Worm (Caenorhabditis elegans) whole organism, young adult: ENCODE data around the gene tbcc-1.

ENCODE experiments used
- B0035.1 ChIP-seq: sonication (generic microtip); optimal IDR thresholded peaks from 2 replicates; lab custom pipeline; 2016; ENCODE audit warnings: missing genetic modification characterization, mild to moderate bottlenecking, missing compliant biosample characterization, missing genotype, missing genetic modification reagents
- B0336.3 ChIP-seq: fragments of 200-800 bp; sonication (Bioruptor generic); IDR thresholded peaks from 2 replicates; pipeline ENCODE4 v1.3.6; 2022; ENCODE audit warnings: missing genetic modification characterization, missing compliant biosample characterization
- C06A6.2 ChIP-seq: fragments of 200-800 bp; sonication (Bioruptor generic); conservative IDR thresholded peaks from 2 replicates; pipeline ENCODE4 v1.3.6; 2022; ENCODE audit warnings: missing genetic modification characterization, missing compliant biosample characterization
- D2030.7 ChIP-seq: fragments of 200-800 bp; sonication (Bioruptor generic); IDR thresholded peaks from 2 replicates; pipeline ENCODE4 v1.3.6; 2022; ENCODE audit warnings: missing genetic modification reagents, missing genetic modification characterization, missing compliant biosample characterization
- F22D6.2 ChIP-seq: sonication (generic microtip); optimal IDR thresholded peaks from 2 replicates; lab custom pipeline; 2016; ENCODE audit warnings: mild to moderate bottlenecking, missing genetic modification characterization, missing compliant biosample characterization
- F23B12.7 ChIP-seq: sonication (generic microtip); optimal IDR thresholded peaks from 2 replicates; lab custom pipeline; 2017; ENCODE audit warnings: missing genetic modification characterization, mild to moderate bottlenecking, missing compliant biosample characterization, antibody characterized with exemption, moderate library complexity; ENCODE audit not compliant: insufficient read depth
- F49E8.2 ChIP-seq: sonication (generic microtip); optimal IDR thresholded peaks from 3 replicates; lab custom pipeline; 2017; ENCODE audit warnings: missing genetic modification characterization, mild to moderate bottlenecking, missing compliant biosample characterization, antibody characterized with exemption, moderate library complexity; ENCODE audit not compliant: insufficient read depth
- F55B11.4 ChIP-seq: sonication (generic microtip); optimal IDR thresholded peaks from 2 replicates; lab custom pipeline; 2016; ENCODE audit warnings: missing compliant biosample characterization, missing genetic modification characterization, borderline replicate concordance; ENCODE audit not compliant: insufficient read depth
- K12H6.12 ChIP-seq: fragments of 200-800 bp; sonication (Bioruptor generic); optimal IDR thresholded peaks from 2 replicates; lab custom pipeline; 2018; ENCODE audit warnings: mild to moderate bottlenecking, missing genetic modification characterization, missing compliant biosample characterization
- Y53G8AR.9 ChIP-seq: fragments of 200-800 bp; sonication (Bioruptor generic); conservative IDR thresholded peaks from 2 replicates; pipeline ENCODE4 v1.3.6; 2022; ENCODE audit warnings: missing genetic modification reagents, missing genetic modification characterization, missing compliant biosample characterization
- akir-1 ChIP-seq: fragments of 200-800 bp; sonication (Bioruptor generic); optimal IDR thresholded peaks from 2 replicates; lab custom pipeline; 2018; ENCODE audit warnings: mild to moderate bottlenecking, missing genetic modification characterization, moderate library complexity, missing compliant biosample characterization
- aptf-2 ChIP-seq: fragments of 200-800 bp; sonication (Bioruptor generic); conservative IDR thresholded peaks from 2 replicates; pipeline ENCODE4 v1.3.6; 2022; ENCODE audit warnings: missing genetic modification reagents, missing genetic modification characterization, missing compliant biosample characterization
- aptf-3 ChIP-seq: fragments of 200-800 bp; sonication (Bioruptor generic); IDR thresholded peaks from 2 replicates; pipeline ENCODE4 v1.3.6; 2022; ENCODE audit warnings: missing genetic modification characterization, missing compliant biosample characterization
- attf-6 ChIP-seq: fragments of 200-800 bp; sonication (Bioruptor generic); IDR thresholded peaks from 2 replicates; pipeline ENCODE4 v1.3.6; 2022; ENCODE audit warnings: missing genetic modification reagents, missing genetic modification characterization, missing compliant biosample characterization
- bed-2 ChIP-seq: fragments of 200-800 bp; sonication (Bioruptor generic); IDR thresholded peaks from 2 replicates; pipeline ENCODE4 v1.3.6; 2022; ENCODE audit warnings: missing genetic modification reagents, missing genetic modification characterization, missing compliant biosample characterization
- ceh-27 ChIP-seq: fragments of 200-800 bp; sonication (Bioruptor generic); optimal IDR thresholded peaks from 2 replicates; lab custom pipeline; 2018; ENCODE audit warnings: mild to moderate bottlenecking, missing genetic modification characterization, moderate library complexity, missing compliant biosample characterization
- dpff-1 ChIP-seq: sonication (generic microtip); optimal IDR thresholded peaks from 2 replicates; lab custom pipeline; 2017; ENCODE audit warnings: mild to moderate bottlenecking, missing genetic modification characterization, missing compliant biosample characterization
- dpl-1 ChIP-seq: fragments of 150-350 bp; optimal IDR thresholded peaks from 2 replicates; lab custom pipeline; 2014; ENCODE audit warnings: missing biosample characterization, missing genetic modification reagents, missing genetic modification characterization
- efl-1 ChIP-seq: fragments of 150-350 bp; optimal IDR thresholded peaks from 2 replicates; lab custom pipeline; 2014; ENCODE audit warnings: missing biosample characterization, missing genetic modification reagents, missing genetic modification characterization
- egrh-3 ChIP-seq: fragments of 200-800 bp; sonication (Bioruptor generic); IDR thresholded peaks from 2 replicates; pipeline ENCODE4 v1.3.6; 2022; ENCODE audit warnings: missing genetic modification reagents, missing genetic modification characterization, missing compliant biosample characterization
- him-1 ChIP-seq: sonication (generic microtip); optimal IDR thresholded peaks from 2 replicates; lab custom pipeline; 2016; ENCODE audit warnings: missing genotype, missing genetic modification reagents, missing genetic modification characterization, missing compliant biosample characterization
- hmg-1.2 ChIP-seq: fragments of 200-800 bp; sonication (Bioruptor generic); IDR thresholded peaks from 2 replicates; pipeline ENCODE4 v1.3.6; 2022; ENCODE audit warnings: missing genetic modification reagents, missing genetic modification characterization, missing compliant biosample characterization
- let-607 ChIP-seq, 2 experiments: fragments of 200-800 bp in 1 of 2; sonication (Bioruptor generic) in 1 of 2; sonication (generic microtip) in 1 of 2; optimal IDR thresholded peaks; 2 replicates each; lab custom pipeline; 2016 to 2018; ENCODE audit warnings: mild to moderate bottlenecking in 2 of 2, missing compliant biosample characterization in 2 of 2, missing genetic modification characterization in 2 of 2, moderate library complexity in 2 of 2, missing genotype in 1 of 2
- lin-35 ChIP-seq, 3 experiments: fragments of 150-350 bp in 2 of 3; sonication (generic microtip) in 1 of 3; optimal IDR thresholded peaks; 2 replicates each; lab custom pipeline; 2014 to 2018; ENCODE audit warnings: missing biosample characterization in 3 of 3, missing genetic modification characterization in 3 of 3, missing genetic modification reagents in 3 of 3
- lin-40 ChIP-seq: sonication (generic microtip); optimal IDR thresholded peaks from 2 replicates; lab custom pipeline; 2016; ENCODE audit warnings: missing genetic modification characterization, mild to moderate bottlenecking, missing compliant biosample characterization, missing genotype, missing genetic modification reagents
- lin-54 ChIP-seq: fragments of 200-800 bp; sonication (Bioruptor generic); optimal IDR thresholded peaks from 2 replicates; lab custom pipeline; 2018; ENCODE audit warnings: mild to moderate bottlenecking, missing genetic modification characterization, missing compliant biosample characterization
- madf-10 ChIP-seq: sonication (generic microtip); optimal IDR thresholded peaks from 2 replicates; lab custom pipeline; 2016; ENCODE audit warnings: mild to moderate bottlenecking, missing genetic modification characterization, missing compliant biosample characterization
- madf-3 ChIP-seq: fragments of 200-800 bp; sonication (Bioruptor generic); IDR thresholded peaks from 2 replicates; pipeline ENCODE4 v1.3.6; 2022; ENCODE audit warnings: missing genetic modification reagents, missing genetic modification characterization, missing compliant biosample characterization
- nfya-2 ChIP-seq: fragments of 200-800 bp; sonication (Bioruptor generic); IDR thresholded peaks from 2 replicates; pipeline ENCODE4 v1.3.6; 2022; ENCODE audit warnings: missing genetic modification reagents, missing genetic modification characterization, missing compliant biosample characterization
- nhr-27 ChIP-seq: fragments of 200-800 bp; sonication (Bioruptor generic); optimal IDR thresholded peaks from 2 replicates; lab custom pipeline; 2018; ENCODE audit warnings: mild to moderate bottlenecking, missing genetic modification characterization, moderate library complexity, missing compliant biosample characterization
- nhr-90 ChIP-seq: sonication (generic microtip); optimal IDR thresholded peaks from 2 replicates; lab custom pipeline; 2016; ENCODE audit warnings: missing genotype, mild to moderate bottlenecking, missing genetic modification characterization, missing compliant biosample characterization
- rec-8 ChIP-seq, 2 experiments: sonication (generic microtip); optimal IDR thresholded peaks; 2 replicates each; lab custom pipeline; 2016; ENCODE audit warnings: mild to moderate bottlenecking in 2 of 2, missing genetic modification characterization in 2 of 2, missing genetic modification reagents in 2 of 2, missing genotype in 2 of 2, missing biosample characterization in 1 of 2, missing compliant biosample characterization in 1 of 2, moderate library complexity in 1 of 2
- snpc-1.3 ChIP-seq: sonication (generic microtip); optimal IDR thresholded peaks from 2 replicates; lab custom pipeline; 2017; ENCODE audit warnings: missing genetic modification characterization, mild to moderate bottlenecking, missing compliant biosample characterization, antibody characterized with exemption, moderate library complexity, missing genotype, missing genetic modification reagents; ENCODE audit not compliant: insufficient read depth
- snpc-4 ChIP-seq, 5 experiments: fragments of 150-350 bp in 1 of 5; sonication (generic microtip) in 4 of 5; optimal IDR thresholded peaks; 2 replicates each; lab custom pipeline; 2014 to 2018; ENCODE audit warnings: missing genetic modification characterization in 5 of 5, missing biosample characterization in 3 of 5, antibody characterized with exemption in 2 of 5, mild to moderate bottlenecking in 2 of 5, missing compliant biosample characterization in 2 of 5, missing genotype in 2 of 5, moderate library complexity in 2 of 5, missing genetic modification reagents in 1 of 5
- sptf-2 ChIP-seq: fragments of 200-800 bp; sonication (Bioruptor generic); optimal IDR thresholded peaks from 2 replicates; lab custom pipeline; 2018; ENCODE audit warnings: mild to moderate bottlenecking, missing genetic modification characterization, missing compliant biosample characterization
- tbp1 ChIP-seq: fragments of 200-800 bp; sonication (Bioruptor generic); optimal IDR thresholded peaks from 2 replicates; lab custom pipeline; 2018; ENCODE audit warnings: mild to moderate bottlenecking, missing genetic modification characterization, missing compliant biosample characterization
- tbx-9 ChIP-seq: sonication (generic microtip); optimal IDR thresholded peaks from 2 replicates; lab custom pipeline; 2016; ENCODE audit warnings: borderline replicate concordance, missing genetic modification characterization, inconsistent platforms, missing compliant biosample characterization
- tlf-1 ChIP-seq: fragments of 200-800 bp; sonication (Bioruptor generic); optimal IDR thresholded peaks from 2 replicates; lab custom pipeline; 2018; ENCODE audit warnings: mild to moderate bottlenecking, missing genetic modification characterization, missing compliant biosample characterization
- xnd-1 ChIP-seq: sonication (generic microtip); optimal IDR thresholded peaks from 2 replicates; lab custom pipeline; 2016; ENCODE audit warnings: missing genotype, missing genetic modification reagents, missing genetic modification characterization, missing compliant biosample characterization
- zfh-2 ChIP-seq: fragments of 200-800 bp; sonication (Bioruptor generic); conservative IDR thresholded peaks from 2 replicates; pipeline ENCODE4 v1.3.6; 2022; ENCODE audit warnings: missing genetic modification reagents, missing genetic modification characterization, missing compliant biosample characterization
- ztf-18 ChIP-seq: sonication (generic microtip); optimal IDR thresholded peaks from 2 replicates; lab custom pipeline; 2016; ENCODE audit warnings: missing genotype, mild to moderate bottlenecking, missing genetic modification characterization, missing compliant biosample characterization
- ztf-25 ChIP-seq: fragments of 200-800 bp; sonication (Bioruptor generic); IDR thresholded peaks from 2 replicates; pipeline ENCODE4 v1.3.6; 2022; ENCODE audit warnings: missing genetic modification reagents, missing genetic modification characterization, missing compliant biosample characterization
- ztf-3 ChIP-seq: fragments of 200-800 bp; sonication (Bioruptor generic); optimal IDR thresholded peaks from 2 replicates; lab custom pipeline; 2018; ENCODE audit warnings: mild to moderate bottlenecking, missing genetic modification characterization, missing compliant biosample characterization

The tbcc-1 gene

DNA sequence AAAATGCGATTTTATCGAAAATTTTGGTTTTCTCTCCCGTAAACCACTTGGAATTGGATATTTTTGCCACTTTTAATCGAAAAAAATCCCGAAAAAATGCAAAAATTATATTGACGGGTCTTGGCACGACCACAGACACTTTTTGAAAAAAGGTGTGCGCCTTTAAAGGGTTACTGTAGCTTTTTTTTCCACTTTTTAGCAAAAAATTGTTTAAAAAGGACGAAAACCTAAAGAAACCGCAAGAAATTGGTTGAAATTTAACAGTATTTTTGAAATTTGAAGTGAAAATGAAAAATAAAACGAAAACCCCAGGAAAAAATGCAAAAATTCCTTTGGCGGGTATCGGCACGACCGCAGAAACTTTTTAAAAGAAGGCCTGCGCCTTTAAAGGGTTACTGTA is 6.4 kb upstream of the tbcc-1 start (continued):
- no peak for TF ChIP-seq F55B11.4 (tag; lab: Kevin White, UChicago)
- TF ChIP-seq Y53G8AR.9 (GFP tag; lab: Robert Waterston, UW): no peak
- TF ChIP-seq zfh-2 (GFP tag; lab: Robert Waterston, UW): no peak
- TF ChIP-seq hmg-1.2 (GFP tag; lab: Robert Waterston, UW): no peak
- TF ChIP-seq tlf-1 (GFP tag; lab: Kevin White, UChicago): no peak
- TF ChIP-seq lin-54 (GFP tag; lab: Kevin White, UChicago): no peak
- no peak for TF ChIP-seq nhr-27 (tag; lab: Kevin White, UChicago)
- TF ChIP-seq snpc-4 (GFP tag; optimal IDR thresholded peaks at IDR 0.05; lab: Kevin White, UChicago): no peak
- no peak for TF ChIP-seq snpc-4 (tag; optimal IDR thresholded peaks at IDR 0.05; lab: Kevin White, UChicago)
- TF ChIP-seq aptf-2: no peak
- TF ChIP-seq bed-2 (GFP tag; lab: Robert Waterston, UW): no peak
- TF ChIP-seq lin-40 (tag; lab: Kevin White, UChicago): no peak
- no peak for TF ChIP-seq nfya-2 (GFP tag; lab: Robert Waterston, UW)
- TF ChIP-seq sptf-2 (GFP tag; lab: Kevin White, UChicago): no peak
- TF ChIP-seq akir-1 (GFP tag; lab: Kevin White, UChicago): no peak
- TF ChIP-seq, all 124 proteins: peak for 11

DNA sequence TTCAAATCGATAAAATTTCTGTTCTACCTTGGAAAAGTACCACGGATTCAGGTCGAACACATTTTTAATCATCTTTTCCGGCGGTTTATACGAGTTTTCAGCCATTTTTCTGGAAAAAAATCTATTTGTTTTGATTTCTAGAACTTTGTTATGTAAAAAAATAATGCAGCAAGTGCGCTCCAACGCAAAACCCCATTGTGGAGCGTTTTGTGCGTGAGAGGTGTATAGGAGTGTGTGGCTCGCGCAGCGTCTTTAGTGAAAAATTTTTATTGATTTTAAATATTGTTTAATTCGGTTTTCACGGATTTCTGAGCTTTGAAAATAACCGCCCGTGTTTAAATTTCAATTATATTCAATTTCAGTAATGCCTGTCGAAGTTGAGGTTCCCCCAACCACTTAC is 2.4 kb upstream of the tbcc-1 start, which contains the start of gene Y71H2AM.20:
TSS of gene Y71H2AM.20 (minus strand) at position 109 of the 400 bp plus-strand sequence.
- TF ChIP-seq tbp1 (GFP tag; lab: Kevin White, UChicago) (peak; percentile 77), ztf-18 (tag; lab: Kevin White, UChicago) (peak; percentile 83), madf-3 (GFP tag; lab: Robert Waterston, UW) (peak; percentile 96), attf-6 (GFP tag; lab: Robert Waterston, UW) (0 out of 2 replicates have a peak, but pooled peaks have one; percentile 16), K12H6.12 (tag; lab: Kevin White, UChicago) (peak; percentile 91), F49E8.2 (tag; lab: Kevin White, UChicago) (peak; percentile 85), nhr-27 (tag; lab: Kevin White, UChicago) (no peak), zfh-2 (GFP tag; lab: Robert Waterston, UW) (no peak), lin-40 (tag; lab: Kevin White, UChicago) (peak; percentile 92), tbx-9 (tag; lab: Kevin White, UChicago) (no peak), hmg-1.2 (GFP tag; lab: Robert Waterston, UW) (peak; percentile 76), B0336.3 (peak; percentile 69; the same call in 1 of the 2 replicates), him-1 (tag; lab: Kevin White, UChicago) (no peak), C06A6.2 (GFP tag; lab: Robert Waterston, UW) (0 out of 2 replicates have a peak, but pooled peaks have one; percentile 24), F55B11.4 (tag; lab: Kevin White, UChicago) (no peak), xnd-1 (peak; percentile 49), bed-2 (GFP tag; lab: Robert Waterston, UW) (no peak), Y53G8AR.9 (GFP tag; lab: Robert Waterston, UW) (peak; percentile 93), let-607 (tag; optimal IDR thresholded peaks at IDR 0.05; lab: Kevin White, UChicago) (peak; percentile 44 to 64), aptf-3 (GFP tag; lab: Robert Waterston, UW) (no peak), dpff-1 (no peak), madf-10 (tag; lab: Kevin White, UChicago) (peak; percentile 87), dpl-1 (GFP tag; lab: Kevin White, UChicago) (peak; percentile 88), nhr-90 (tag; lab: Kevin White, UChicago) (peak; percentile 84), ceh-27 (GFP tag; lab: Kevin White, UChicago) (peak; percentile 93), rec-8 (tag; optimal IDR thresholded peaks at IDR 0.05; lab: Kevin White, UChicago) (peak in 1 of 2 experiments; percentile 13), B0035.1 (tag; lab: Kevin White, UChicago) (no peak), ztf-3 (peak; percentile 10), aptf-2 (0 out of 2 replicates have a peak, but pooled peaks have one; percentile 8), F23B12.7 (peak; percentile 98), egrh-3 (0 out of 2 replicates have a peak, but pooled peaks have one; percentile 21), F22D6.2 (tag; lab: Kevin White, UChicago) (peak; percentile 39), ztf-25 (GFP tag; lab: Robert Waterston, UW) (no peak), lin-35 (GFP tag; optimal IDR thresholded peaks at IDR 0.05; lab: Kevin White, UChicago) (peak; percentile 30 to 95 (median 34)), efl-1 (GFP tag; lab: Kevin White, UChicago) (peak; percentile 86), snpc-1.3 (peak; percentile 95), D2030.7 (GFP tag; lab: Robert Waterston, UW) (peak; percentile 93)
